Worm (Caenorhabditis elegans) whole organism, late embryonic: Measurements from ENCODE around the gene C05D2.8.

Experiments
- F13H6.1 ChIP-seq: sonication (generic microtip); optimal IDR thresholded peaks from 2 replicates; lab custom pipeline; 2016; ENCODE audit warnings: missing genetic modification characterization, missing compliant biosample characterization
- Y22D7AL.16 ChIP-seq: sonication (generic microtip); optimal IDR thresholded peaks from 2 replicates; lab custom pipeline; 2016; ENCODE audit warnings: missing genetic modification characterization, missing compliant biosample characterization
- ahr-1 ChIP-seq: sonication (generic microtip); optimal IDR thresholded peaks from 2 replicates; lab custom pipeline; 2016; ENCODE audit warnings: missing genetic modification characterization, missing compliant biosample characterization
- ama-1 ChIP-seq: fragments of 150-350 bp; optimal IDR thresholded peaks from 2 replicates; lab custom pipeline; 2014
- ceh-18 ChIP-seq: sonication (generic microtip); optimal IDR thresholded peaks from 2 replicates; lab custom pipeline; 2016; ENCODE audit warnings: missing genetic modification characterization, missing compliant biosample characterization
- ceh-30 ChIP-seq: fragments of 150-350 bp; optimal IDR thresholded peaks from 2 replicates; lab custom pipeline; 2014; ENCODE audit warnings: missing biosample characterization, missing genetic modification characterization
- ceh-34 ChIP-seq: sonication (generic microtip); optimal IDR thresholded peaks from 2 replicates; lab custom pipeline; 2016; ENCODE audit warnings: mild to moderate bottlenecking, missing genetic modification characterization, missing compliant biosample characterization
- elt-2 ChIP-seq: sonication (generic microtip); optimal IDR thresholded peaks from 2 replicates; lab custom pipeline; 2016; ENCODE audit warnings: missing genetic modification reagents, missing genetic modification characterization, missing compliant biosample characterization
- fax-1 ChIP-seq: sonication (generic microtip); optimal IDR thresholded peaks from 2 replicates; lab custom pipeline; 2016; ENCODE audit warnings: missing genotype, missing genetic modification characterization, missing compliant biosample characterization
- hlh-8 ChIP-seq: sonication (generic microtip); optimal IDR thresholded peaks from 2 replicates; lab custom pipeline; 2016; ENCODE audit warnings: missing genotype, missing genetic modification characterization, missing compliant biosample characterization
- mec-3 ChIP-seq: sonication (generic microtip); optimal IDR thresholded peaks from 2 replicates; lab custom pipeline; 2016; ENCODE audit warnings: borderline replicate concordance, missing genetic modification characterization, missing compliant biosample characterization
- nfya-1 ChIP-seq: sonication (generic microtip); optimal IDR thresholded peaks from 2 replicates; lab custom pipeline; 2017; ENCODE audit warnings: missing genetic modification characterization, mild to moderate bottlenecking, missing compliant biosample characterization, antibody characterized with exemption, moderate library complexity
- nhr-232 ChIP-seq: sonication (generic microtip); optimal IDR thresholded peaks from 2 replicates; lab custom pipeline; 2016; ENCODE audit warnings: missing genetic modification characterization, missing compliant biosample characterization
- pat-9 ChIP-seq: fragments of 200-800 bp; sonication (Bioruptor generic); optimal IDR thresholded peaks from 2 replicates; lab custom pipeline; 2018; ENCODE audit warnings: mild to moderate bottlenecking, missing genetic modification characterization, moderate library complexity, missing compliant biosample characterization
- pax-1 ChIP-seq: fragments of 150-350 bp; optimal IDR thresholded peaks from 2 replicates; lab custom pipeline; 2014; ENCODE audit warnings: missing biosample characterization, missing genetic modification characterization
- pros-1 ChIP-seq: fragments of 150-350 bp; optimal IDR thresholded peaks from 2 replicates; lab custom pipeline; 2014; ENCODE audit warnings: missing biosample characterization, missing genetic modification reagents, missing genetic modification characterization
- ref-2 ChIP-seq: sonication (generic microtip); optimal IDR thresholded peaks from 2 replicates; lab custom pipeline; 2016; ENCODE audit warnings: missing genetic modification characterization, missing compliant biosample characterization
- rnt-1 ChIP-seq: sonication (generic microtip); optimal IDR thresholded peaks from 2 replicates; lab custom pipeline; 2016; ENCODE audit warnings: missing genetic modification characterization, missing compliant biosample characterization
- sox-4 ChIP-seq: sonication (generic microtip); optimal IDR thresholded peaks from 2 replicates; lab custom pipeline; 2017; ENCODE audit warnings: mild to moderate bottlenecking, missing genetic modification characterization, inconsistent platforms, missing compliant biosample characterization
- syd-9 ChIP-seq: sonication (generic microtip); optimal IDR thresholded peaks from 2 replicates; lab custom pipeline; 2016; ENCODE audit warnings: mild to moderate bottlenecking, missing genetic modification characterization, moderate library complexity, missing compliant biosample characterization
- tbx-2 ChIP-seq: sonication (generic microtip); optimal IDR thresholded peaks from 2 replicates; lab custom pipeline; 2016; ENCODE audit warnings: missing genetic modification characterization, missing compliant biosample characterization
- unc-42 ChIP-seq: sonication (generic microtip); optimal IDR thresholded peaks from 2 replicates; lab custom pipeline; 2016; ENCODE audit warnings: missing genotype, missing genetic modification characterization, missing compliant biosample characterization
- unc-55 ChIP-seq: sonication (generic microtip); optimal IDR thresholded peaks from 2 replicates; lab custom pipeline; 2017; ENCODE audit warnings: missing biosample characterization, missing genetic modification reagents, missing genetic modification characterization

C05D2.8 gene

ce11 chrIII:5564325-5564724 is 45.8 kb downstream of the C05D2.8 start:
- TF ChIP-seq Y22D7AL.16 (tag; lab: Kevin White, UChicago) (no peak), pros-1 (no peak), syd-9 (tag; lab: Kevin White, UChicago) (no peak)

DNA sequence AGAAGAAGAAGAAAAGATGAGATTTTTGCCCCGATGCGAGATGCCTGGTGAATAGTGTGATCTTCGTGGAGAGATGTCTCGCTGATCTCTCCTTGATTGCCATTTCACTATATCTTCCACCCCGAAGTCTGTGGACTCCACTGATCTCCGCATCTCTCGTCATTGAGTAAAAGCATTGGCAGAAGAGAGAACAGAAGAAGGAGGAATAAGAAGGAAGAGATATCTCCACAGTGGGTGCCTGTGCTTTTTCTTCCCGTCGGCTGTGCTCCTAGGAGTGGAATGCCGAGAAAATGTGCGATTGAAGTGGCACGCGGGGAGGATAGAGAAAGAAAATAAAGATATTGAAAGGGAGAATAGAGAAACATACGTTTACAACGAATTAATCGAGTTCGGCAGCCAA is 46.5 kb downstream of the C05D2.8 start:
- TF ChIP-seq fax-1 (tag; lab: Kevin White, UChicago) (no peak), unc-55 (GFP tag; lab: Kevin White, UChicago) (peak; percentile 42), syd-9 (tag; lab: Kevin White, UChicago) (no peak), mec-3 (tag; lab: Kevin White, UChicago) (no peak), nfya-1 (tag; lab: Kevin White, UChicago) (peak; percentile 62), hlh-8 (tag; lab: Kevin White, UChicago) (peak; percentile 54), ama-1 (lab: Kevin White, UChicago) (no peak), pat-9 (tag; lab: Kevin White, UChicago) (peak; percentile 25), pax-1 (tag; lab: Kevin White, UChicago) (no peak), ahr-1 (no peak), rnt-1 (tag; lab: Kevin White, UChicago) (peak; percentile 65), ceh-18 (tag; lab: Kevin White, UChicago) (peak; percentile 86), F13H6.1 (no peak), tbx-2 (peak; percentile 56), unc-42 (tag; lab: Kevin White, UChicago) (no peak), ceh-30 (tag; lab: Kevin White, UChicago) (no peak), elt-2 (no peak), ref-2 (tag; lab: Kevin White, UChicago) (peak; percentile 39), nhr-232 (tag; lab: Kevin White, UChicago) (no peak), sox-4 (tag; lab: Kevin White, UChicago) (no peak), ceh-34 (tag; lab: Kevin White, UChicago) (peak; percentile 60)
- TF ChIP-seq, all 69 proteins: peak for 9
